Worm (Caenorhabditis elegans) whole organism, L4 larva: ENCODE measurements around the gene ugt-54.

Experiments
- F10B5.3 ChIP-seq: sonication (generic microtip); optimal IDR thresholded peaks from 2 replicates; lab custom pipeline; 2016; ENCODE audit warnings: mild to moderate bottlenecking, missing genetic modification characterization, missing compliant biosample characterization
- ces-1 ChIP-seq: fragments of 150-350 bp; sonication (generic microtip); optimal IDR thresholded peaks from 4 replicates; lab custom pipeline; 2014; ENCODE audit warnings: missing biosample characterization, missing genetic modification reagents, missing genetic modification characterization
- dmd-9 ChIP-seq: fragments of 200-800 bp; sonication (Bioruptor generic); IDR thresholded peaks from 2 replicates; pipeline ENCODE4 v1.3.6; 2022; ENCODE audit warnings: missing genetic modification reagents, missing genetic modification characterization, missing compliant biosample characterization
- egl-43 ChIP-seq: fragments of 200-800 bp; sonication (Bioruptor generic); IDR thresholded peaks from 2 replicates; pipeline ENCODE4 v1.3.6; 2022; ENCODE audit warnings: missing genetic modification reagents, missing genetic modification characterization, missing compliant biosample characterization
- lim-7 ChIP-seq: fragments of 200-800 bp; sonication (Bioruptor generic); IDR thresholded peaks from 2 replicates; pipeline ENCODE4 v1.3.6; 2022; ENCODE audit warnings: missing genetic modification characterization, missing compliant biosample characterization
- lin-15B ChIP-seq: fragments of 150-350 bp; sonication (generic microtip); optimal IDR thresholded peaks from 3 replicates; lab custom pipeline; 2014; ENCODE audit warnings: missing biosample characterization, missing genetic modification characterization
- lin-39 ChIP-seq: fragments of 150-350 bp; optimal IDR thresholded peaks from 2 replicates; lab custom pipeline; 2014; ENCODE audit warnings: missing biosample characterization, missing genetic modification reagents, missing genetic modification characterization
- mdl-1 ChIP-seq, 2 experiments: fragments of 150-350 bp in 1 of 2; sonication (generic microtip) in 1 of 2; optimal IDR thresholded peaks; 2 replicates each; lab custom pipeline; 2014 to 2017; ENCODE audit warnings: missing biosample characterization in 2 of 2, missing genetic modification characterization in 2 of 2
- nhr-102 ChIP-seq: sonication (generic microtip); optimal IDR thresholded peaks from 2 replicates; lab custom pipeline; 2016; ENCODE audit warnings: mild to moderate bottlenecking, missing genetic modification characterization, moderate library complexity, missing compliant biosample characterization
- nhr-76 ChIP-seq: fragments of 150-350 bp; optimal IDR thresholded peaks from 2 replicates; lab custom pipeline; 2014; ENCODE audit warnings: missing biosample characterization, missing genetic modification characterization
- pqm-1 ChIP-seq: sonication (generic microtip); optimal IDR thresholded peaks from 2 replicates; lab custom pipeline; 2017; ENCODE audit warnings: missing biosample characterization, missing genetic modification characterization
- rbr-2 ChIP-seq: sonication (generic microtip); optimal IDR thresholded peaks from 2 replicates; lab custom pipeline; 2016; ENCODE audit warnings: missing genotype, missing genetic modification characterization, missing compliant biosample characterization
- tag-97 ChIP-seq: fragments of 200-800 bp; sonication (Bioruptor generic); IDR thresholded peaks from 2 replicates; pipeline ENCODE4 v1.3.6; 2022; ENCODE audit warnings: missing genetic modification characterization, missing compliant biosample characterization
- unc-39 ChIP-seq: sonication (generic microtip); optimal IDR thresholded peaks from 2 replicates; lab custom pipeline; 2017; ENCODE audit warnings: missing biosample characterization, missing genetic modification characterization

- TF ChIP-seq ces-1 (GFP tag; lab: Kevin White, UChicago) (no peak), pqm-1 (no peak), dmd-9 (GFP tag; lab: Robert Waterston, UW) (no peak), unc-39 (no peak), nhr-76 (tag; lab: Kevin White, UChicago) (no peak), lin-15B (no peak), egl-43 (GFP tag; lab: Robert Waterston, UW) (no peak), rbr-2 (no peak), mdl-1 (tag; optimal IDR thresholded peaks at IDR 0.05; lab: Kevin White, UChicago) (no peak), F10B5.3 (tag; lab: Kevin White, UChicago) (no peak), lim-7 (GFP tag; lab: Robert Waterston, UW) (no peak), lin-39 (tag; lab: Kevin White, UChicago) (no peak), nhr-102 (no peak), tag-97 (GFP tag; lab: Robert Waterston, UW) (no peak)
Observed at ce11 chrIV:10738328-10738727, 23.2 kb upstream of the ugt-54 start, which contains the start of gene ssp-34.
